Worm (Caenorhabditis elegans): ENCODE results near the gene elo-1.

DNA sequence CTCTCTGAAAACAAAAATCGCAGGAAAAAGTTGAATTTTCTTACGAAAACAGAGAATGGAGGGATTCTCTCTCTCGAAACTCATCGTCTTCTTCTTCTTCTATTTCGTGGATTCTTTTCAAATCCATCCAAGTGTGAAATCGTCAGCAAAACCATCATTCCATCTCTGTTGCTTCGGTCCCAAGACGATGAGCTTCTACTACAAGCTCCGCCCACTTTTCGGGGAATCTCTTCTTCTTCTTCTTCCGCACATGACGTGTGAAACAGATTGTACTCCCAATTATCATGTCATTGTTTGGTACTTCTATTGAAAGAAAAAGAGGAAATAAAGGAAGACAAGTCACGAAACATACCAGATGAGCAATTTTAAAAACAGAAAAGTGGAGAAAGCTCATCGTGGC, 3.0 kb upstream of the elo-1 start:
- TF ChIP-seq him-1 (tag; optimal IDR thresholded peaks at IDR 0.05) (no peak), W03F9.2 (tag; optimal IDR thresholded peaks at IDR 0.05) (no peak)
